Worm (Caenorhabditis elegans): ENCODE data around the gene ulp-1.

DNA sequence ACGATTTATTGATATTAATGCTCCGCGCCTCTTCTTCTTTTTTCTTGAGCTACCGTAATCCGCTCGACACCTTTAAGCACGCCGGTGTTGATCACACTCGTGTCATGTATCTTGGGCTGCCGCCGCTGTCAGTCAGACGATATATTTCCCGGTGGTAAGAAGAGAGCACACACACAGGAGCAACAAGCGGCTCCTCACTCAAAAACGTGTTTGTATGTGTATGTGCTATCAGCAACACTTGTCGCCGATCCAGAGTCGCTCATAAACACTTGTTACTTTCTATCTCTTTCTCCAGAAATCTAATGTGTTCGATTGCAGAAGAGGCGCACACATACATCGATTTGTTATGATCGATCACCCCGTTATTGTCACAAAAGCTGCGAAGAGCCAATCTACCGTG is 29.0 kb downstream of the ulp-1 start:
- TF ChIP-seq dao-5 (tag; optimal IDR thresholded peaks at IDR 0.05) (no peak), him-1 (tag; optimal IDR thresholded peaks at IDR 0.05) (no peak)

Data from whole organism, L4/young adult.